Worm (Caenorhabditis elegans) whole organism, early embryonic: ENCODE data around the gene B0024.15.

ENCODE experiments used
- B0310.2 ChIP-seq: sonication (generic microtip); optimal IDR thresholded peaks from 2 replicates; lab custom pipeline; 2016; ENCODE audit warnings: mild to moderate bottlenecking, missing genetic modification characterization, missing compliant biosample characterization
- F13C5.2 ChIP-seq: sonication (generic microtip); optimal IDR thresholded peaks from 2 replicates; lab custom pipeline; 2017; ENCODE audit warnings: mild to moderate bottlenecking, missing genetic modification characterization, inconsistent platforms, missing compliant biosample characterization
- aly-1 ChIP-seq: sonication (generic microtip); optimal IDR thresholded peaks from 2 replicates; lab custom pipeline; 2016; ENCODE audit warnings: missing genetic modification characterization, missing compliant biosample characterization
- ama-1 ChIP-seq: fragments of 150-350 bp; optimal IDR thresholded peaks from 2 replicates; lab custom pipeline; 2014
- ceh-13 ChIP-seq: fragments of 200-800 bp; sonication (Bioruptor generic); optimal IDR thresholded peaks from 2 replicates; lab custom pipeline; 2018; ENCODE audit warnings: mild to moderate bottlenecking, missing genetic modification characterization, missing compliant biosample characterization
- ets-7 ChIP-seq: sonication (generic microtip); optimal IDR thresholded peaks from 2 replicates; lab custom pipeline; 2016; ENCODE audit warnings: missing genotype, missing genetic modification characterization, missing compliant biosample characterization
- flt-1 ChIP-seq: fragments of 200-800 bp; sonication (Bioruptor generic); IDR thresholded peaks from 2 replicates; pipeline ENCODE4 v1.3.6; 2022; ENCODE audit warnings: missing genetic modification characterization, missing compliant biosample characterization
- hnd-1 ChIP-seq: sonication (generic microtip); optimal IDR thresholded peaks from 2 replicates; lab custom pipeline; 2016; ENCODE audit warnings: missing genetic modification characterization, missing compliant biosample characterization
- tbx-11 ChIP-seq: fragments of 200-800 bp; sonication (Bioruptor generic); IDR thresholded peaks from 2 replicates; pipeline ENCODE4 v1.3.6; 2022; ENCODE audit warnings: missing genetic modification characterization, missing compliant biosample characterization
- tra-4 ChIP-seq: sonication (generic microtip); optimal IDR thresholded peaks from 2 replicates; lab custom pipeline; 2017; ENCODE audit warnings: missing genetic modification characterization, missing compliant biosample characterization

DNA sequence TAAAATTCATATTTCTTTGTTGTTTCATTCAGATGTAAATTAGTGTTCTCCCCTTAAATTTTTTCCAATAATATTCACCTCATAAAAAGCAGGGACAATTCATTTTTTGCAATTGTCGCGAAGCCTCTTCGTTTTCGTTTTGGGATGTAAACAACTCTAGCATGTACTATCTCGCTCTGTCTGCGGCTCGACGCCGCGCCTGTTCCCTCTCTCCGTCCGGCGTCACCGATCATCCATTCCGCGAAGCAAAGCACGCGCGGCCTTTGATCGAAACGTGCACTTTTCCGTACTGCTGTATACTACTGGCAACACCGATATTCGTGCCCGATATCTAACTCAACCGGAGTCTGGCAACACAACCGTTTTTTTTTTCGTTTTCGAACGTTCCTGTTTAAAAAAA, 42.9 kb upstream of the B0024.15 start:
- no peak for TF ChIP-seq ceh-13 (GFP tag; lab: Kevin White, UChicago)
- no peak for TF ChIP-seq B0310.2 (tag; lab: Kevin White, UChicago)
- no peak for TF ChIP-seq tra-4 (tag; lab: Kevin White, UChicago)
- no peak for TF ChIP-seq aly-1
- no peak for TF ChIP-seq ama-1 (lab: Kevin White, UChicago)
- TF ChIP-seq ets-7 (tag; lab: Kevin White, UChicago), result no peak
- TF ChIP-seq hnd-1 (tag; lab: Kevin White, UChicago), result no peak
- no peak for TF ChIP-seq tbx-11 (GFP tag; lab: Robert Waterston, UW)
- no peak for TF ChIP-seq flt-1 (GFP tag; lab: Robert Waterston, UW)
- TF ChIP-seq F13C5.2 (tag; lab: Kevin White, UChicago), result no peak
